Worm (Caenorhabditis elegans) whole organism, early embryonic: ENCODE results near the gene hpo-19.

Experiments
- B0310.2 ChIP-seq: sonication (generic microtip); optimal IDR thresholded peaks from 2 replicates; lab custom pipeline; 2016; ENCODE audit warnings: mild to moderate bottlenecking, missing genetic modification characterization, missing compliant biosample characterization
- F13C5.2 ChIP-seq: sonication (generic microtip); optimal IDR thresholded peaks from 2 replicates; lab custom pipeline; 2017; ENCODE audit warnings: mild to moderate bottlenecking, missing genetic modification characterization, inconsistent platforms, missing compliant biosample characterization
- aly-1 ChIP-seq: sonication (generic microtip); optimal IDR thresholded peaks from 2 replicates; lab custom pipeline; 2016; ENCODE audit warnings: missing genetic modification characterization, missing compliant biosample characterization
- ama-1 ChIP-seq: fragments of 150-350 bp; optimal IDR thresholded peaks from 2 replicates; lab custom pipeline; 2014
- ceh-13 ChIP-seq: fragments of 200-800 bp; sonication (Bioruptor generic); optimal IDR thresholded peaks from 2 replicates; lab custom pipeline; 2018; ENCODE audit warnings: mild to moderate bottlenecking, missing genetic modification characterization, missing compliant biosample characterization
- ceh-36 ChIP-seq: sonication (generic microtip); optimal IDR thresholded peaks from 2 replicates; lab custom pipeline; 2016; ENCODE audit warnings: missing genetic modification characterization, inconsistent platforms, missing compliant biosample characterization
- ets-7 ChIP-seq: sonication (generic microtip); optimal IDR thresholded peaks from 2 replicates; lab custom pipeline; 2016; ENCODE audit warnings: missing genotype, missing genetic modification characterization, missing compliant biosample characterization
- flt-1 ChIP-seq: fragments of 200-800 bp; sonication (Bioruptor generic); IDR thresholded peaks from 2 replicates; pipeline ENCODE4 v1.3.6; 2022; ENCODE audit warnings: missing genetic modification characterization, missing compliant biosample characterization
- hmbx-1 ChIP-seq: sonication (generic microtip); optimal IDR thresholded peaks from 2 replicates; lab custom pipeline; 2016; ENCODE audit warnings: mild to moderate bottlenecking, missing genetic modification characterization, missing compliant biosample characterization
- hmg-4 ChIP-seq: fragments of 200-800 bp; sonication (Bioruptor generic); optimal IDR thresholded peaks from 2 replicates; lab custom pipeline; 2018; ENCODE audit warnings: mild to moderate bottlenecking, missing genetic modification characterization, missing compliant biosample characterization
- hnd-1 ChIP-seq: sonication (generic microtip); optimal IDR thresholded peaks from 2 replicates; lab custom pipeline; 2016; ENCODE audit warnings: missing genetic modification characterization, missing compliant biosample characterization
- pes-1 ChIP-seq: fragments of 200-800 bp; sonication (Bioruptor generic); IDR thresholded peaks from 2 replicates; pipeline ENCODE4 v1.3.6; 2022; ENCODE audit warnings: missing genetic modification reagents, missing genetic modification characterization, missing compliant biosample characterization
- scrt-1 ChIP-seq: fragments of 200-800 bp; sonication (Bioruptor generic); IDR thresholded peaks from 2 replicates; pipeline ENCODE4 v1.3.6; 2022; ENCODE audit warnings: missing genetic modification characterization, missing compliant biosample characterization
- sea-1 ChIP-seq: fragments of 200-800 bp; sonication (Bioruptor generic); conservative IDR thresholded peaks from 2 replicates; pipeline ENCODE4 v1.3.6; 2022; ENCODE audit warnings: missing genetic modification characterization, missing compliant biosample characterization
- tbx-11 ChIP-seq: fragments of 200-800 bp; sonication (Bioruptor generic); IDR thresholded peaks from 2 replicates; pipeline ENCODE4 v1.3.6; 2022; ENCODE audit warnings: missing genetic modification characterization, missing compliant biosample characterization
- tbx-37 ChIP-seq: fragments of 200-800 bp; sonication (Bioruptor generic); conservative IDR thresholded peaks from 2 replicates; pipeline ENCODE4 v1.3.6; 2022; ENCODE audit warnings: missing genetic modification reagents, missing genetic modification characterization, missing compliant biosample characterization
- tra-4 ChIP-seq: sonication (generic microtip); optimal IDR thresholded peaks from 2 replicates; lab custom pipeline; 2017; ENCODE audit warnings: missing genetic modification characterization, missing compliant biosample characterization

hpo-19 gene

ce11 chrV:6442037-6442436 lies 5.6 kb downstream of the hpo-19 start, which contains the start of gene T05H4.3:
Gene T05H4.3 (plus strand): TSS chrV:6442337.
- no peak for TF ChIP-seq ceh-36 (tag; lab: Kevin White, UChicago)
- TF ChIP-seq ceh-13 (GFP tag; lab: Kevin White, UChicago): no peak
- no peak for TF ChIP-seq F13C5.2 (tag; lab: Kevin White, UChicago)
- TF ChIP-seq scrt-1 (GFP tag; lab: Robert Waterston, UW): no peak
- TF ChIP-seq hmg-4 (GFP tag; lab: Kevin White, UChicago): no peak

- TF ChIP-seq flt-1 (GFP tag; lab: Robert Waterston, UW) (no peak), pes-1 (GFP tag; lab: Robert Waterston, UW) (no peak)
Observed at ce11 chrV:6448356-6448755, 11.9 kb downstream of the hpo-19 start, which contains the start of gene fbxa-196. Gene fbxa-196 (plus strand): TSS chrV:6448656.

ce11 chrV:6450129-6451011 lies 13.9 kb downstream of the hpo-19 start, which contains the start of gene acl-8:
Gene acl-8 (plus strand): TSS chrV:6450870.
- TF ChIP-seq B0310.2 (tag; lab: Kevin White, UChicago) (no peak), tbx-11 (no peak), F13C5.2 (tag; lab: Kevin White, UChicago) (no peak), flt-1 (GFP tag; lab: Robert Waterston, UW) (no peak), ets-7 (no peak), hmbx-1 (tag; lab: Kevin White, UChicago) (no peak), tbx-37 (GFP tag; lab: Robert Waterston, UW) (no peak), tra-4 (tag; lab: Kevin White, UChicago) (no peak), ceh-36 (tag; lab: Kevin White, UChicago) (no peak), sea-1 (GFP tag; lab: Robert Waterston, UW) (no peak), ama-1 (lab: Kevin White, UChicago) (no peak), hnd-1 (tag; lab: Kevin White, UChicago) (no peak), aly-1 (tag; lab: Kevin White, UChicago) (no peak), scrt-1 (GFP tag; lab: Robert Waterston, UW) (no peak), ceh-13 (GFP tag; lab: Kevin White, UChicago) (no peak), pes-1 (GFP tag; lab: Robert Waterston, UW) (no peak), hmg-4 (GFP tag; lab: Kevin White, UChicago) (no peak)

- TF ChIP-seq B0310.2 (tag; lab: Kevin White, UChicago) (no peak), ceh-36 (tag; lab: Kevin White, UChicago) (no peak), ceh-13 (GFP tag; lab: Kevin White, UChicago) (no peak), scrt-1 (GFP tag; lab: Robert Waterston, UW) (no peak), aly-1 (tag; lab: Kevin White, UChicago) (no peak), tbx-11 (no peak), hmg-4 (GFP tag; lab: Kevin White, UChicago) (no peak), hmbx-1 (tag; lab: Kevin White, UChicago) (no peak), sea-1 (GFP tag; lab: Robert Waterston, UW) (no peak), flt-1 (GFP tag; lab: Robert Waterston, UW) (no peak)
Observed at ce11 chrV:6453122-6453521, 16.7 kb downstream of the hpo-19 start, which contains the start of gene acl-9. Gene acl-9 (plus strand): TSS chrV:6453226.

- no peak for TF ChIP-seq tra-4 (tag; lab: Kevin White, UChicago)
Observed at ce11 chrV:6456903-6457302, 20.5 kb downstream of the hpo-19 start.

- TF ChIP-seq ama-1 (lab: Kevin White, UChicago) (no peak), hmbx-1 (tag; lab: Kevin White, UChicago) (no peak), B0310.2 (tag; lab: Kevin White, UChicago) (no peak), flt-1 (GFP tag; lab: Robert Waterston, UW) (no peak), tbx-37 (GFP tag; lab: Robert Waterston, UW) (no peak), F13C5.2 (tag; lab: Kevin White, UChicago) (no peak), ceh-13 (GFP tag; lab: Kevin White, UChicago) (no peak), aly-1 (tag; lab: Kevin White, UChicago) (no peak), tra-4 (tag; lab: Kevin White, UChicago) (no peak), ets-7 (no peak), tbx-11 (no peak), scrt-1 (GFP tag; lab: Robert Waterston, UW) (no peak), hnd-1 (tag; lab: Kevin White, UChicago) (no peak), hmg-4 (GFP tag; lab: Kevin White, UChicago) (no peak), ceh-36 (tag; lab: Kevin White, UChicago) (no peak), sea-1 (GFP tag; lab: Robert Waterston, UW) (no peak), pes-1 (GFP tag; lab: Robert Waterston, UW) (no peak)
Observed at ce11 chrV:6458302-6458998, 22.0 kb downstream of the hpo-19 start.

- TF ChIP-seq F13C5.2 (tag; lab: Kevin White, UChicago): no peak
- no peak for TF ChIP-seq hnd-1 (tag; lab: Kevin White, UChicago)
- no peak for TF ChIP-seq ama-1 (lab: Kevin White, UChicago)
- no peak for TF ChIP-seq hmbx-1 (tag; lab: Kevin White, UChicago)
- TF ChIP-seq tbx-37 (GFP tag; lab: Robert Waterston, UW): no peak
- TF ChIP-seq ceh-13 (GFP tag; lab: Kevin White, UChicago): no peak
- no peak for TF ChIP-seq scrt-1 (GFP tag; lab: Robert Waterston, UW)
- TF ChIP-seq pes-1 (GFP tag; lab: Robert Waterston, UW): no peak
- TF ChIP-seq hmg-4 (GFP tag; lab: Kevin White, UChicago): no peak
- no peak for TF ChIP-seq flt-1 (GFP tag; lab: Robert Waterston, UW)
- TF ChIP-seq aly-1 (tag; lab: Kevin White, UChicago): no peak
- TF ChIP-seq tra-4 (tag; lab: Kevin White, UChicago): no peak
- no peak for TF ChIP-seq B0310.2 (tag; lab: Kevin White, UChicago)
- no peak for TF ChIP-seq ceh-36 (tag; lab: Kevin White, UChicago)
- no peak for TF ChIP-seq tbx-11
- TF ChIP-seq sea-1 (GFP tag; lab: Robert Waterston, UW): no peak
- no peak for TF ChIP-seq ets-7
Observed at ce11 chrV:6461250-6461649, 24.8 kb downstream of the hpo-19 start.
